Worm (Caenorhabditis elegans): ENCODE data around the gene ccdc-55.

- no peak for TF ChIP-seq hmg-20 (GFP tag; IDR thresholded peaks at IDR 0.05)
- TF ChIP-seq ama-1 (optimal IDR thresholded peaks at IDR 0.05) = no peak
- no peak for TF ChIP-seq ama-1 (GFP tag; optimal IDR thresholded peaks at IDR 0.05)
- TF ChIP-seq aptf-3 (GFP tag; IDR thresholded peaks at IDR 0.05) = no peak
- no peak for TF ChIP-seq let-607 (tag; optimal IDR thresholded peaks at IDR 0.05)
Measured at ce11 chrIII:4196301-4196987, 27.9 kb upstream of the ccdc-55 start.

All from whole organism, young adult.